Worm (Caenorhabditis elegans): Measurements from ENCODE around the gene F14D7.2.

Gene F14D7.2

ce11 chrV:14254221-14254620, 39.3 kb downstream of the F14D7.2 start, which contains the start of gene K02E11.7:
TSS of gene K02E11.7 (minus strand) at chrV:14254321.
- peak; percentile 0 for TF ChIP-seq pax-3 (tag; optimal IDR thresholded peaks at IDR 0.05)
- TF ChIP-seq nhr-85 (tag) = no peak

ce11 chrV:14252025-14252424, 41.5 kb downstream of the F14D7.2 start, which contains the start of gene K02E11.5:
TSS of gene K02E11.5 (plus strand) at chrV:14252325.
- TF ChIP-seq hlh-4 (tag; optimal IDR thresholded peaks at IDR 0.05) = no peak
- TF ChIP-seq ceh-88 (GFP tag; IDR thresholded peaks at IDR 0.05) = no peak
- TF ChIP-seq aha-1 (tag; optimal IDR thresholded peaks at IDR 0.05) = no peak
- no peak for TF ChIP-seq elt-2 (tag; optimal IDR thresholded peaks at IDR 0.05)
- no peak for TF ChIP-seq tlp-1 (tag; optimal IDR thresholded peaks at IDR 0.05)
- TF ChIP-seq zag-1 (tag; optimal IDR thresholded peaks at IDR 0.05) = no peak
- no peak for TF ChIP-seq vab-15 (tag; optimal IDR thresholded peaks at IDR 0.05)
- no peak for TF ChIP-seq nhr-12 (tag; optimal IDR thresholded peaks at IDR 0.05)
- TF ChIP-seq grh-1 (GFP tag; IDR thresholded peaks at IDR 0.05) = no peak
- TF ChIP-seq lin-35 (GFP tag; optimal IDR thresholded peaks at IDR 0.05) = no peak
- no peak for TF ChIP-seq sox-4 (tag; optimal IDR thresholded peaks at IDR 0.05)
- no peak for TF ChIP-seq C34B4.2 (tag; optimal IDR thresholded peaks at IDR 0.05)

ce11 chrV:14248654-14249053, 44.9 kb downstream of the F14D7.2 start, which contains the start of gene K02E11.6:
TSS of gene K02E11.6 (plus strand) at chrV:14248802.
- no peak for TF ChIP-seq ceh-63 (GFP tag; optimal IDR thresholded peaks at IDR 0.05)

- no peak for TF ChIP-seq dpl-1 (GFP tag; optimal IDR thresholded peaks at IDR 0.05)
- TF ChIP-seq unc-30 (tag; optimal IDR thresholded peaks at IDR 0.05) = no peak
- no peak for TF ChIP-seq F16B12.6 (tag; optimal IDR thresholded peaks at IDR 0.05)
- TF ChIP-seq sox-4 (tag; optimal IDR thresholded peaks at IDR 0.05) = no peak
- no peak for TF ChIP-seq rnt-1 (tag; optimal IDR thresholded peaks at IDR 0.05)
- TF ChIP-seq unc-130 (tag; optimal IDR thresholded peaks at IDR 0.05) = no peak
- no peak for TF ChIP-seq hpl-2 (GFP tag; optimal IDR thresholded peaks at IDR 0.05)
- no peak for TF ChIP-seq tlp-1 (tag; optimal IDR thresholded peaks at IDR 0.05)
- TF ChIP-seq blmp-1 (tag; optimal IDR thresholded peaks at IDR 0.05) = no peak
- TF ChIP-seq nhr-71 (tag; optimal IDR thresholded peaks at IDR 0.05) = no peak
- TF ChIP-seq skn-1 (tag; optimal IDR thresholded peaks at IDR 0.05) = no peak
- TF ChIP-seq efl-3 (GFP tag; optimal IDR thresholded peaks at IDR 0.05) = no peak
Measured at ce11 chrV:14248025-14248424, 45.5 kb downstream of the F14D7.2 start, which contains the start of gene K02E11.4. TSS of gene K02E11.4 (minus strand) at chrV:14248125.

ce11 chrV:14246761-14247160, 46.8 kb downstream of the F14D7.2 start, which contains the start of gene K02E11.3:
TSS of gene K02E11.3 (minus strand) at chrV:14246861.
- TF ChIP-seq tbx-2 (tag; optimal IDR thresholded peaks at IDR 0.05) (no peak), efl-1 (optimal IDR thresholded peaks at IDR 0.05) (no peak), efl-1 (GFP tag; optimal IDR thresholded peaks at IDR 0.05 in 1 of 2) (peak in 1 of 2 experiments; percentile 31)

- TF ChIP-seq xbp-1 (tag; optimal IDR thresholded peaks at IDR 0.05) = no peak
- TF ChIP-seq pag-3 (tag; optimal IDR thresholded peaks at IDR 0.05; ENCODE audit: borderline replicate concordance, insufficient read depth) = no peak
- TF ChIP-seq elt-3 (tag; optimal IDR thresholded peaks at IDR 0.05) = no peak
- TF ChIP-seq lsy-2 (tag; optimal IDR thresholded peaks at IDR 0.05) = no peak
- TF ChIP-seq Y116A8C.19 (tag; optimal IDR thresholded peaks at IDR 0.05; ENCODE audit: borderline replicate concordance) = no peak
- TF ChIP-seq isw-1 (GFP tag; IDR thresholded peaks at IDR 0.05) = no peak
- no peak for TF ChIP-seq ceh-82 (tag; optimal IDR thresholded peaks at IDR 0.05)
Measured at ce11 chrV:14243904-14244303, 49.6 kb downstream of the F14D7.2 start, which contains the start of gene sre-7. TSS of gene sre-7 (plus strand) at chrV:14244204.

Data from whole organism, L1 larva.